Fruit fly (Drosophila melanogaster): Measurements from ENCODE around the gene Edg84A.

- TF ChIP-seq zfh1 (GFP tag; IDR thresholded peaks at IDR 0.05), result no peak
- TF ChIP-seq E2f1 (GFP tag; IDR thresholded peaks at IDR 0.05), result no peak
Measured at dm6 chr3R:6696221-6696749, 12.0 kb downstream of the Edg84A start, which contains the start of gene Ccp84Ac.

Data from whole organism, embryonic.